Worm (Caenorhabditis elegans): ENCODE measurements around the gene smz-1.

ce11 chrIV:12456613-12457012 lies 1.8 kb downstream of the smz-1 start, which contains the start of gene C25G4.7:
- TF ChIP-seq B0310.2 (tag; optimal IDR thresholded peaks at IDR 0.05) (no peak), ama-1 (optimal IDR thresholded peaks at IDR 0.05) (no peak), aly-1 (tag; optimal IDR thresholded peaks at IDR 0.05) (no peak), hmg-4 (GFP tag; optimal IDR thresholded peaks at IDR 0.05) (no peak), tbx-37 (GFP tag; conservative IDR thresholded peaks at IDR 0.05) (no peak)
